Worm (Caenorhabditis elegans) whole organism, L1 larva: ENCODE measurements around the gene elo-1.

Experiments
- C04F5.9 ChIP-seq: sonication (generic microtip); optimal IDR thresholded peaks from 2 replicates; lab custom pipeline; 2016; ENCODE audit warnings: missing genetic modification characterization, missing compliant biosample characterization
- C16A3.4 ChIP-seq: fragments of 150-350 bp; optimal IDR thresholded peaks from 2 replicates; lab custom pipeline; 2014; ENCODE audit warnings: missing biosample characterization, missing genetic modification characterization
- C34B4.2 ChIP-seq: sonication (generic microtip); optimal IDR thresholded peaks from 2 replicates; lab custom pipeline; 2017; ENCODE audit warnings: mild to moderate bottlenecking, missing genetic modification characterization, missing compliant biosample characterization
- F16B12.6 ChIP-seq: fragments of 150-350 bp; optimal IDR thresholded peaks from 2 replicates; lab custom pipeline; 2014; ENCODE audit warnings: missing biosample characterization, missing genetic modification characterization
- Y116A8C.19 ChIP-seq: sonication (generic microtip); optimal IDR thresholded peaks from 2 replicates; lab custom pipeline; 2016; ENCODE audit warnings: missing compliant biosample characterization, missing genetic modification characterization, borderline replicate concordance
- aha-1 ChIP-seq: fragments of 150-350 bp; optimal IDR thresholded peaks from 2 replicates; lab custom pipeline; 2014; ENCODE audit warnings: missing biosample characterization, missing genetic modification characterization
- alr-1 ChIP-seq: fragments of 200-800 bp; sonication (Bioruptor generic); optimal IDR thresholded peaks from 2 replicates; lab custom pipeline; 2018; ENCODE audit warnings: borderline replicate concordance, mild to moderate bottlenecking, missing genetic modification characterization, missing compliant biosample characterization
- blmp-1 ChIP-seq: fragments of 150-350 bp; optimal IDR thresholded peaks from 2 replicates; lab custom pipeline; 2014; ENCODE audit warnings: missing biosample characterization, missing genetic modification characterization
- ceh-8 ChIP-seq: fragments of 200-800 bp; sonication (Bioruptor generic); optimal IDR thresholded peaks from 2 replicates; lab custom pipeline; 2018; ENCODE audit warnings: mild to moderate bottlenecking, missing genetic modification characterization, moderate library complexity, missing compliant biosample characterization
- ceh-82 ChIP-seq, 3 experiments: fragments of 150-350 bp in 1 of 3; sonication (generic microtip) in 2 of 3; optimal IDR thresholded peaks; 2 replicates each; lab custom pipeline; 2014 to 2017; ENCODE audit warnings: missing biosample characterization in 3 of 3, missing genetic modification characterization in 3 of 3
- ceh-88 ChIP-seq: fragments of 200-800 bp; sonication (Bioruptor generic); IDR thresholded peaks from 2 replicates; pipeline ENCODE4 v1.3.6; 2022; ENCODE audit warnings: missing genetic modification characterization, missing compliant biosample characterization
- ceh-90 ChIP-seq: sonication (generic microtip); optimal IDR thresholded peaks from 2 replicates; lab custom pipeline; 2016; ENCODE audit warnings: missing genetic modification characterization, missing compliant biosample characterization
- dpl-1 ChIP-seq, 3 experiments: fragments of 150-350 bp in 2 of 3; sonication (generic microtip) in 1 of 3; optimal IDR thresholded peaks; 2 replicates each; lab custom pipeline; 2014 to 2017; ENCODE audit warnings: missing biosample characterization in 3 of 3, missing genetic modification characterization in 3 of 3, missing genetic modification reagents in 3 of 3
- dsc-1 ChIP-seq: sonication (generic microtip); optimal IDR thresholded peaks from 2 replicates; lab custom pipeline; 2016; ENCODE audit warnings: mild to moderate bottlenecking, missing genetic modification characterization, missing compliant biosample characterization
- efl-1 ChIP-seq, 4 experiments: fragments of 150-350 bp; optimal IDR thresholded peaks in 3 of 4; peaks in 1 of 4; 1 replicate in 1 of 4; 2 replicates in 3 of 4; lab custom pipeline; 2014; ENCODE audit warnings: missing biosample characterization in 2 of 4, missing genetic modification characterization in 2 of 4, missing genetic modification reagents in 2 of 4
- efl-3 ChIP-seq: fragments of 200-800 bp; sonication (Bioruptor generic); optimal IDR thresholded peaks from 2 replicates; lab custom pipeline; 2018; ENCODE audit warnings: mild to moderate bottlenecking, missing genetic modification characterization, missing compliant biosample characterization
- egl-27 ChIP-seq, 2 experiments: fragments of 150-350 bp in 1 of 2; sonication (generic microtip); optimal IDR thresholded peaks; 3 replicates each; lab custom pipeline; 2017 to 2018; ENCODE audit warnings: missing biosample characterization in 2 of 2, missing genetic modification characterization in 2 of 2, missing genetic modification reagents in 2 of 2
- grh-1 ChIP-seq: fragments of 200-800 bp; sonication (Bioruptor generic); IDR thresholded peaks from 2 replicates; pipeline ENCODE4 v1.3.6; 2022; ENCODE audit warnings: missing genetic modification reagents, missing genetic modification characterization, missing compliant biosample characterization
- hlh-4 ChIP-seq: sonication (generic microtip); optimal IDR thresholded peaks from 2 replicates; lab custom pipeline; 2016; ENCODE audit warnings: mild to moderate bottlenecking, missing genetic modification characterization, missing compliant biosample characterization
- irx-1 ChIP-seq: sonication (generic microtip); optimal IDR thresholded peaks from 2 replicates; lab custom pipeline; 2016; ENCODE audit warnings: missing genetic modification characterization, missing compliant biosample characterization
- isw-1 ChIP-seq: fragments of 200-800 bp; sonication (Bioruptor generic); IDR thresholded peaks from 2 replicates; pipeline ENCODE4 v1.3.6; 2022; ENCODE audit warnings: missing genetic modification characterization, missing compliant biosample characterization
- jun-1 ChIP-seq: fragments of 150-350 bp; optimal IDR thresholded peaks from 2 replicates; lab custom pipeline; 2014; ENCODE audit warnings: missing biosample characterization, missing genetic modification reagents, missing genetic modification characterization
- lin-13 ChIP-seq: fragments of 150-350 bp; optimal IDR thresholded peaks from 2 replicates; lab custom pipeline; 2014; ENCODE audit warnings: missing biosample characterization, missing genetic modification reagents, missing genetic modification characterization
- lin-14 ChIP-seq: fragments of 200-800 bp; sonication (Bioruptor generic); optimal IDR thresholded peaks from 2 replicates; lab custom pipeline; 2018; ENCODE audit warnings: mild to moderate bottlenecking, missing genetic modification characterization, moderate library complexity, missing compliant biosample characterization
- lin-15B ChIP-seq: fragments of 150-350 bp; sonication (generic microtip); optimal IDR thresholded peaks from 3 replicates; lab custom pipeline; 2014; ENCODE audit warnings: missing biosample characterization, missing genetic modification characterization
- lin-35 ChIP-seq, 2 experiments: fragments of 150-350 bp; optimal IDR thresholded peaks; 2 replicates each; lab custom pipeline; 2014; ENCODE audit warnings: missing biosample characterization in 2 of 2, missing genetic modification characterization in 2 of 2, missing genetic modification reagents in 2 of 2
- lsy-2 ChIP-seq, 2 experiments: fragments of 150-350 bp; optimal IDR thresholded peaks; 2 replicates each; lab custom pipeline; 2014; ENCODE audit warnings: missing biosample characterization in 2 of 2, missing genetic modification characterization in 2 of 2
- mdl-1 ChIP-seq, 2 experiments: fragments of 150-350 bp; optimal IDR thresholded peaks; 2 replicates each; lab custom pipeline; 2014 to 2017; ENCODE audit warnings: missing biosample characterization in 2 of 2, missing genetic modification characterization in 2 of 2, inconsistent platforms in 1 of 2
- mef-2 ChIP-seq: fragments of 150-350 bp; optimal IDR thresholded peaks from 2 replicates; lab custom pipeline; 2014; ENCODE audit warnings: missing biosample characterization, missing genetic modification characterization
- mep-1 ChIP-seq: fragments of 150-350 bp; optimal IDR thresholded peaks from 2 replicates; lab custom pipeline; 2014; ENCODE audit warnings: missing biosample characterization, missing genetic modification characterization
- nhr-12 ChIP-seq: sonication (generic microtip); optimal IDR thresholded peaks from 2 replicates; lab custom pipeline; 2017; ENCODE audit warnings: missing biosample characterization, missing genetic modification characterization
- nhr-19 ChIP-seq: fragments of 200-800 bp; sonication (Bioruptor generic); conservative IDR thresholded peaks from 2 replicates; pipeline ENCODE4 v1.3.6; 2022; ENCODE audit warnings: missing genetic modification characterization, missing compliant biosample characterization
- nhr-20 ChIP-seq: sonication (generic microtip); optimal IDR thresholded peaks from 2 replicates; lab custom pipeline; 2016; ENCODE audit warnings: mild to moderate bottlenecking, missing genetic modification characterization, missing compliant biosample characterization
- nhr-71 ChIP-seq: sonication (generic microtip); optimal IDR thresholded peaks from 2 replicates; lab custom pipeline; 2016; ENCODE audit warnings: mild to moderate bottlenecking, missing genetic modification characterization, moderate library complexity, missing compliant biosample characterization
- nhr-76 ChIP-seq: sonication (generic microtip); optimal IDR thresholded peaks from 2 replicates; lab custom pipeline; 2017; ENCODE audit warnings: missing biosample characterization, missing genetic modification characterization
- nhr-85 ChIP-seq: sonication (generic microtip); peaks from one replicate; lab custom pipeline; 2016; ENCODE audit warnings: missing genetic modification characterization, inconsistent platforms, missing compliant biosample characterization
- nhr-90 ChIP-seq: sonication (generic microtip); optimal IDR thresholded peaks from 2 replicates; lab custom pipeline; 2016; ENCODE audit warnings: mild to moderate bottlenecking, missing genetic modification characterization, missing compliant biosample characterization; ENCODE audit not compliant: poor library complexity
- pax-3 ChIP-seq: fragments of 200-800 bp; sonication (Bioruptor generic); optimal IDR thresholded peaks from 2 replicates; lab custom pipeline; 2018; ENCODE audit warnings: mild to moderate bottlenecking, missing genetic modification characterization, moderate library complexity, missing compliant biosample characterization
- rnt-1 ChIP-seq: sonication (generic microtip); optimal IDR thresholded peaks from 2 replicates; lab custom pipeline; 2016; ENCODE audit warnings: mild to moderate bottlenecking, missing genetic modification characterization, moderate library complexity, missing compliant biosample characterization
- skn-1 ChIP-seq: fragments of 150-350 bp; optimal IDR thresholded peaks from 2 replicates; lab custom pipeline; 2014; ENCODE audit warnings: missing biosample characterization, missing genetic modification characterization
- snpc-4 ChIP-seq: fragments of 150-350 bp; optimal IDR thresholded peaks from 2 replicates; lab custom pipeline; 2014; ENCODE audit warnings: missing biosample characterization, missing genetic modification characterization
- snu-23 ChIP-seq: sonication (generic microtip); optimal IDR thresholded peaks from 2 replicates; lab custom pipeline; 2016; ENCODE audit warnings: missing genetic modification characterization, missing compliant biosample characterization
- sox-4 ChIP-seq: sonication (generic microtip); optimal IDR thresholded peaks from 2 replicates; lab custom pipeline; 2016; ENCODE audit warnings: missing genetic modification characterization, missing compliant biosample characterization
- sup-37 ChIP-seq: fragments of 200-800 bp; sonication (Bioruptor generic); optimal IDR thresholded peaks from 2 replicates; lab custom pipeline; 2018; ENCODE audit warnings: mild to moderate bottlenecking, missing genetic modification characterization, missing compliant biosample characterization
- tbx-2 ChIP-seq: sonication (generic microtip); optimal IDR thresholded peaks from 2 replicates; lab custom pipeline; 2016; ENCODE audit warnings: missing genetic modification characterization, missing compliant biosample characterization
- tlp-1 ChIP-seq: fragments of 150-350 bp; optimal IDR thresholded peaks from 2 replicates; lab custom pipeline; 2014; ENCODE audit warnings: missing biosample characterization, missing genetic modification characterization
- unc-30 ChIP-seq: sonication (generic microtip); optimal IDR thresholded peaks from 2 replicates; lab custom pipeline; 2017; ENCODE audit warnings: missing biosample characterization, missing genetic modification characterization
- unc-62 ChIP-seq: fragments of 150-350 bp; optimal IDR thresholded peaks from 2 replicates; lab custom pipeline; 2014; ENCODE audit warnings: missing biosample characterization, missing genetic modification reagents, missing genetic modification characterization
- unc-98 ChIP-seq: fragments of 200-800 bp; sonication (Bioruptor generic); IDR thresholded peaks from 2 replicates; pipeline ENCODE4 v1.3.6; 2022; ENCODE audit warnings: missing genetic modification characterization, missing compliant biosample characterization
- vab-15 ChIP-seq: sonication (generic microtip); optimal IDR thresholded peaks from 2 replicates; lab custom pipeline; 2017; ENCODE audit warnings: missing genotype, mild to moderate bottlenecking, missing genetic modification characterization, missing compliant biosample characterization
- zag-1 ChIP-seq: fragments of 150-350 bp; optimal IDR thresholded peaks from 2 replicates; lab custom pipeline; 2014; ENCODE audit warnings: missing biosample characterization, missing genetic modification characterization
- ztf-11 ChIP-seq, 2 experiments: sonication (generic microtip); optimal IDR thresholded peaks; 2 replicates each; lab custom pipeline; 2016 to 2017; ENCODE audit warnings: missing genetic modification characterization in 2 of 2, missing biosample characterization in 1 of 2, missing compliant biosample characterization in 1 of 2
- ztf-4 ChIP-seq: fragments of 150-350 bp; optimal IDR thresholded peaks from 2 replicates; lab custom pipeline; 2014; ENCODE audit warnings: missing biosample characterization, missing genetic modification characterization

The elo-1 gene

DNA sequence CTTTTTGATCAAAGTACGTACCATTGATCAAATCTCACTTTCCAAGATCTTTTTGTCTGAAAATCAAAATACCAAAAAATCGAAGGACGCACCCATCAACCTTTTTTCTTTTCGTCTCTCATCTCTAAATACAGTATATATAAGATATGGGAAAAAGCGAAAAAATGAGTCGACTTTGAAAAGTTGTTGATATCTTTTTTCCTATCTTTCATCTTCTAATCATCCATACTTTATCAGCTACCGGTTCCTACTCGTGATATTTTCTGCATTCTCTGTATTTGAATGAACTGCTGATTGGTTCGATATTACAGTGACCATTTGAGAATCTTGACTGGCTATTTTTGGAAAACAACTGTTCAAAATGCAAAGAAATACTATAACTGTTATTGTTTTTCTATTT is 9.3 kb upstream of the elo-1 start, which contains the start of gene C33A12.19:
TSS of gene C33A12.19 (plus strand) at position 169 of the 400 bp plus-strand sequence.
- TF ChIP-seq jun-1 (tag; lab: Kevin White, UChicago) = no peak
- TF ChIP-seq isw-1 = no peak
- TF ChIP-seq ceh-88 (GFP tag; lab: Robert Waterston, UW) = no peak
- no peak for TF ChIP-seq irx-1 (tag; lab: Kevin White, UChicago)
- no peak for TF ChIP-seq rnt-1 (tag; lab: Kevin White, UChicago)
- no peak for TF ChIP-seq efl-3 (GFP tag; lab: Kevin White, UChicago)
- TF ChIP-seq nhr-12 (tag; lab: Kevin White, UChicago) = no peak
- no peak for TF ChIP-seq ceh-8 (GFP tag; lab: Kevin White, UChicago)
- TF ChIP-seq F16B12.6 (tag; lab: Kevin White, UChicago) = no peak
- TF ChIP-seq grh-1 (GFP tag; lab: Robert Waterston, UW) = peak; percentile 57
- TF ChIP-seq nhr-85 (tag; lab: Kevin White, UChicago) = peak; percentile 83
- TF ChIP-seq nhr-90 (tag; lab: Kevin White, UChicago) = peak; percentile 49
- peak; percentile 75 for TF ChIP-seq nhr-20
- TF ChIP-seq lin-14 (GFP tag; lab: Kevin White, UChicago) = peak; percentile 68
- TF ChIP-seq lin-13 (GFP tag; lab: Kevin White, UChicago) = no peak
- TF ChIP-seq aha-1 (tag; lab: Kevin White, UChicago) = no peak
- TF ChIP-seq zag-1 (tag; lab: Kevin White, UChicago) = no peak
- no peak for TF ChIP-seq dpl-1 (GFP tag; optimal IDR thresholded peaks at IDR 0.05; lab: Kevin White, UChicago)
- TF ChIP-seq nhr-71 = peak; percentile 66
- peak; percentile 46 for TF ChIP-seq snu-23 (GFP tag; lab: Kevin White, UChicago)
- TF ChIP-seq pax-3 = no peak
- TF ChIP-seq sox-4 (tag; lab: Kevin White, UChicago) = no peak
- no peak for TF ChIP-seq ceh-82 (tag; optimal IDR thresholded peaks at IDR 0.05; lab: Kevin White, UChicago)
- TF ChIP-seq C16A3.4 (tag; lab: Kevin White, UChicago) = peak; percentile 3
- TF ChIP-seq lsy-2 (tag; optimal IDR thresholded peaks at IDR 0.05; lab: Kevin White, UChicago) = peak; percentile 20 to 70
- TF ChIP-seq nhr-19 (GFP tag; lab: Robert Waterston, UW) = peak; percentile 41
- no peak for TF ChIP-seq unc-98 (GFP tag; lab: Robert Waterston, UW)
- TF ChIP-seq lin-15B (tag; lab: Kevin White, UChicago) = no peak
- no peak for TF ChIP-seq sup-37 (GFP tag; lab: Kevin White, UChicago)
- no peak for TF ChIP-seq nhr-76
- no peak for TF ChIP-seq tlp-1 (tag; lab: Kevin White, UChicago)
- no peak for TF ChIP-seq mef-2 (tag; lab: Kevin White, UChicago)
- TF ChIP-seq dsc-1 (tag; lab: Kevin White, UChicago) = no peak
- TF ChIP-seq C34B4.2 (tag; lab: Kevin White, UChicago) = no peak
- TF ChIP-seq unc-62 (GFP tag; lab: Kevin White, UChicago) = no peak
- peak in 1 of 2 experiments; percentile 50 for TF ChIP-seq lin-35 (GFP tag; optimal IDR thresholded peaks at IDR 0.05; lab: Kevin White, UChicago)
- no peak for TF ChIP-seq efl-1 (optimal IDR thresholded peaks at IDR 0.05; lab: Kevin White, UChicago)
- peak in 1 of 2 experiments; percentile 90 for TF ChIP-seq efl-1 (GFP tag; optimal IDR thresholded peaks at IDR 0.05 in 1 of 2; lab: Kevin White, UChicago)
- TF ChIP-seq mep-1 = peak; percentile 17
- no peak for TF ChIP-seq alr-1 (tag; lab: Kevin White, UChicago)
- no peak for TF ChIP-seq ceh-90
- no peak for TF ChIP-seq egl-27 (tag; optimal IDR thresholded peaks at IDR 0.05; lab: Kevin White, UChicago)
- TF ChIP-seq C04F5.9 (tag; lab: Kevin White, UChicago) = no peak
- TF ChIP-seq hlh-4 (tag; lab: Kevin White, UChicago) = no peak
- no peak for TF ChIP-seq vab-15
- no peak for TF ChIP-seq ztf-11 (tag; optimal IDR thresholded peaks at IDR 0.05; lab: Kevin White, UChicago)
- peak; percentile 65 for TF ChIP-seq blmp-1 (tag; lab: Kevin White, UChicago)
- no peak for TF ChIP-seq skn-1 (tag; lab: Kevin White, UChicago)
- no peak for TF ChIP-seq unc-30 (tag; lab: Kevin White, UChicago)
- no peak for TF ChIP-seq ztf-4 (tag; lab: Kevin White, UChicago)
- no peak for TF ChIP-seq Y116A8C.19 (tag; lab: Kevin White, UChicago)
- peak; percentile 28 for TF ChIP-seq tbx-2 (tag; lab: Kevin White, UChicago)
- TF ChIP-seq mdl-1 (tag; optimal IDR thresholded peaks at IDR 0.05; lab: Kevin White, UChicago) = no peak
- TF ChIP-seq snpc-4 (tag; lab: Kevin White, UChicago) = no peak
